Worm (Caenorhabditis elegans) whole organism, midembryonic: ENCODE measurements around the gene T05A8.2.
A peak's percentile ranks its signal among the peaks of the same experiment; 100 is the strongest.

ENCODE experiments used
- T22C8.4 ChIP-seq: fragments of 200-800 bp; sonication (Bioruptor generic); IDR thresholded peaks from 2 replicates; pipeline ENCODE4 v1.3.6; 2022; ENCODE audit warnings: missing genetic modification characterization, missing compliant biosample characterization
- cog-1 ChIP-seq: sonication (generic microtip); optimal IDR thresholded peaks from 2 replicates; lab custom pipeline; 2016; ENCODE audit warnings: missing genetic modification characterization, missing compliant biosample characterization
- flt-1 ChIP-seq: fragments of 200-800 bp; sonication (Bioruptor generic); IDR thresholded peaks from 2 replicates; pipeline ENCODE4 v1.3.6; 2022; ENCODE audit warnings: missing genetic modification characterization, missing compliant biosample characterization
- klf-2 ChIP-seq: fragments of 200-800 bp; sonication (Bioruptor generic); conservative IDR thresholded peaks from 2 replicates; pipeline ENCODE4 v1.3.6; 2022; ENCODE audit warnings: missing genetic modification reagents, missing genetic modification characterization, missing compliant biosample characterization
- med-1 ChIP-seq: sonication (generic microtip); optimal IDR thresholded peaks from 2 replicates; lab custom pipeline; 2017; ENCODE audit warnings: missing genetic modification characterization, mild to moderate bottlenecking, missing compliant biosample characterization, antibody characterized with exemption, missing genetic modification reagents; ENCODE audit not compliant: insufficient read depth
- ref-1 ChIP-seq: fragments of 200-800 bp; sonication (Bioruptor generic); conservative IDR thresholded peaks from 2 replicates; pipeline ENCODE4 v1.3.6; 2022; ENCODE audit warnings: missing genetic modification reagents, missing genetic modification characterization, missing compliant biosample characterization
- tab-1 ChIP-seq: fragments of 200-800 bp; sonication (Bioruptor generic); IDR thresholded peaks from 2 replicates; pipeline ENCODE4 v1.3.6; 2022; ENCODE audit warnings: missing genetic modification characterization, missing compliant biosample characterization
- ztf-23 ChIP-seq: fragments of 200-800 bp; sonication (Bioruptor generic); IDR thresholded peaks from 2 replicates; pipeline ENCODE4 v1.3.6; 2022; ENCODE audit warnings: missing genetic modification reagents, missing genetic modification characterization, missing compliant biosample characterization
- ztf-29 ChIP-seq: fragments of 200-800 bp; sonication (Bioruptor generic); IDR thresholded peaks from 2 replicates; pipeline ENCODE4 v1.3.6; 2022; ENCODE audit warnings: missing genetic modification reagents, missing genetic modification characterization, missing compliant biosample characterization

The T05A8.2 gene

ce11 chrII:2742251-2742650 lies 31.4 kb upstream of the T05A8.2 start, which contains the start of gene T05A8.7:
Gene T05A8.7 (minus strand): TSS chrII:2742351.
- TF ChIP-seq flt-1 (GFP tag; lab: Robert Waterston, UW) (no peak), med-1 (GFP tag; lab: Kevin White, UChicago) (no peak), ztf-23 (GFP tag; lab: Robert Waterston, UW) (no peak), tab-1 (no peak), ref-1 (GFP tag; lab: Robert Waterston, UW) (no peak)

ce11 chrII:2741405-2741804 lies 30.6 kb upstream of the T05A8.2 start:
- TF ChIP-seq flt-1 (GFP tag; lab: Robert Waterston, UW) = no peak
- TF ChIP-seq tab-1 = no peak
- TF ChIP-seq T22C8.4 (GFP tag; lab: Robert Waterston, UW) = no peak
- TF ChIP-seq med-1 (GFP tag; lab: Kevin White, UChicago) = no peak
- TF ChIP-seq ref-1 (GFP tag; lab: Robert Waterston, UW) = no peak
- TF ChIP-seq klf-2 = no peak
- TF ChIP-seq cog-1 (tag; lab: Kevin White, UChicago) = no peak
- TF ChIP-seq ztf-29 (GFP tag; lab: Robert Waterston, UW) = no peak
- no peak for TF ChIP-seq ztf-23 (GFP tag; lab: Robert Waterston, UW)

- TF ChIP-seq ztf-29 (GFP tag; lab: Robert Waterston, UW) = no peak
- TF ChIP-seq cog-1 (tag; lab: Kevin White, UChicago) = no peak
These were observed 28.8 kb upstream of the T05A8.2 start, which contains the start of gene T05A8.6 for ce11 chrII:2739619-2740018. Gene T05A8.6 (minus strand): TSS chrII:2739719.

ce11 chrII:2736938-2737337 lies 26.1 kb upstream of the T05A8.2 start:
- no peak for TF ChIP-seq cog-1 (tag; lab: Kevin White, UChicago)
- 0 out of 2 replicates have a peak, but pooled peaks have one; percentile 16 for TF ChIP-seq tab-1

ce11 chrII:2736156-2736728 lies 25.4 kb upstream of the T05A8.2 start, which contains the start of gene T05A8.8:
Gene T05A8.8 (plus strand): TSS chrII:2736678.
- TF ChIP-seq ztf-29 (GFP tag; lab: Robert Waterston, UW) (no peak), ztf-23 (GFP tag; lab: Robert Waterston, UW) (no peak), flt-1 (GFP tag; lab: Robert Waterston, UW) (no peak), cog-1 (tag; lab: Kevin White, UChicago) (no peak), tab-1 (no peak), klf-2 (no peak), med-1 (GFP tag; lab: Kevin White, UChicago) (no peak), ref-1 (GFP tag; lab: Robert Waterston, UW) (no peak), T22C8.4 (GFP tag; lab: Robert Waterston, UW) (no peak)

ce11 chrII:2735644-2736043 lies 24.8 kb upstream of the T05A8.2 start:
- TF ChIP-seq flt-1 (GFP tag; lab: Robert Waterston, UW) (no peak), ztf-23 (GFP tag; lab: Robert Waterston, UW) (no peak), med-1 (GFP tag; lab: Kevin White, UChicago) (no peak), ref-1 (GFP tag; lab: Robert Waterston, UW) (no peak), T22C8.4 (GFP tag; lab: Robert Waterston, UW) (no peak), ztf-29 (GFP tag; lab: Robert Waterston, UW) (no peak), klf-2 (no peak), cog-1 (tag; lab: Kevin White, UChicago) (no peak), tab-1 (no peak)

ce11 chrII:2735192-2735591 lies 24.4 kb upstream of the T05A8.2 start, which contains the start of gene wdr-31:
Gene wdr-31 (minus strand): TSS chrII:2735292.
- no peak for TF ChIP-seq ztf-23 (GFP tag; lab: Robert Waterston, UW)
- no peak for TF ChIP-seq ztf-29 (GFP tag; lab: Robert Waterston, UW)
- TF ChIP-seq klf-2 = no peak
- no peak for TF ChIP-seq med-1 (GFP tag; lab: Kevin White, UChicago)
- TF ChIP-seq T22C8.4 (GFP tag; lab: Robert Waterston, UW) = no peak
- no peak for TF ChIP-seq flt-1 (GFP tag; lab: Robert Waterston, UW)
- no peak for TF ChIP-seq cog-1 (tag; lab: Kevin White, UChicago)
- TF ChIP-seq tab-1 = no peak
- no peak for TF ChIP-seq ref-1 (GFP tag; lab: Robert Waterston, UW)

- TF ChIP-seq flt-1 (GFP tag; lab: Robert Waterston, UW) (no peak), ztf-29 (GFP tag; lab: Robert Waterston, UW) (no peak), klf-2 (no peak), ztf-23 (GFP tag; lab: Robert Waterston, UW) (no peak), T22C8.4 (GFP tag; lab: Robert Waterston, UW) (no peak), ref-1 (GFP tag; lab: Robert Waterston, UW) (no peak), tab-1 (no peak), med-1 (GFP tag; lab: Kevin White, UChicago) (no peak), cog-1 (tag; lab: Kevin White, UChicago) (no peak)
These were observed 23.9 kb upstream of the T05A8.2 start for ce11 chrII:2734735-2735134.

ce11 chrII:2734266-2734665 lies 23.4 kb upstream of the T05A8.2 start:
- TF ChIP-seq T22C8.4 (GFP tag; lab: Robert Waterston, UW) = no peak
- no peak for TF ChIP-seq ref-1 (GFP tag; lab: Robert Waterston, UW)
- no peak for TF ChIP-seq tab-1
- TF ChIP-seq ztf-29 (GFP tag; lab: Robert Waterston, UW) = no peak
- no peak for TF ChIP-seq cog-1 (tag; lab: Kevin White, UChicago)
- TF ChIP-seq klf-2 = no peak
- no peak for TF ChIP-seq ztf-23 (GFP tag; lab: Robert Waterston, UW)
- TF ChIP-seq flt-1 (GFP tag; lab: Robert Waterston, UW) = no peak
- TF ChIP-seq med-1 (GFP tag; lab: Kevin White, UChicago) = no peak

ce11 chrII:2730647-2731046 lies 19.8 kb upstream of the T05A8.2 start:
- no peak for TF ChIP-seq tab-1
- TF ChIP-seq flt-1 (GFP tag; lab: Robert Waterston, UW) = no peak
- no peak for TF ChIP-seq ref-1 (GFP tag; lab: Robert Waterston, UW)
- no peak for TF ChIP-seq klf-2
- TF ChIP-seq ztf-29 (GFP tag; lab: Robert Waterston, UW) = no peak
